Worm (Caenorhabditis elegans): ENCODE data around the gene grl-5.

Gene grl-5

DNA sequence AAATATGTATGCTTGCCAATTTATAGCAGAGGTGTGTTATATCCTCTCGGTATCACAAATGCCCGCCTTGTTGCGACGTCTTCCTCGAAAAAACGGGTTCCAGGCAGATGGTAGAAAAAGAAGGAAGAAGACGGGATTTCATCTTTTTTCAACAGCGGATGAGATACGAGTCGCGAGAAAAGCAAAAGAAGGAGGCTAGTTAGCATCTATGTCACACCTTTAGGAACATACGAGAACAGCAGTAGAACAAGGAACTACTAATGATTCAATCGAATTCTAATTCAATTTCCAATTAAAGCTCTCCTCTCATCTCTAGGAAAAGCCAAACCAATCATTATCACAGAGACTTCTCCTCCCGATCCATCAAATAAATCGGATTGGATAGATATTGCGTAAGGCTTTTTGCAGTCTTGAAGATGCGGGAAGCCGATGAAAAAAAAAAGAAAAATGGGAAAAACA, at the start of gene grl-5:
grl-5 (minus strand) TSS at position 51 of the 459 bp plus-strand sequence.
- no peak for TF ChIP-seq zag-1 (tag; optimal IDR thresholded peaks at IDR 0.05)
- TF ChIP-seq ZK546.5 (tag; optimal IDR thresholded peaks at IDR 0.05): no peak
- no peak for TF ChIP-seq mdl-1 (tag; optimal IDR thresholded peaks at IDR 0.05)
- peak; percentile 18 for TF ChIP-seq nhr-43 (tag; optimal IDR thresholded peaks at IDR 0.05; ENCODE audit: poor library complexity, severe bottlenecking)

DNA sequence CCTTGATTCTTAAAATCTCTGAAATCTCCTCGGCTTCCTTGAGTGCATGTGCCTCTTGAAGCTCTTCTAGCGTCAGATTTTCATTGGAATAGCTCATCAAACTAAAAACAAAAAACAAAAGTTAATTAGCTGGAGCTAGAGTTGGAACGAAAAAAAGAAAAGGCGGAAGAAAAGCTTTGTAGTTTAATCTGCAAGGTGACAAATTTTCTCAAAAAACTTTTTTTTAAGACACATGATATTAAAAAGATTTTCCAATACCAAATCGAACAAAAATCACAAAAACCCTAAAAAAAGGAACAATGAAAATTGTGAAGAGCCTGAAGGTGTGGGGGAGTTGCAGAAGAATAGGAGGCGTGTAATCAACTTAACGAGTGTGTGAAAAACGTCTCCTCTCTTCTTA, 40.2 kb upstream of the grl-5 start, which contains the start of gene gnrr-5:
gnrr-5 (minus strand) TSS at position 101 of the 400 bp plus-strand sequence.
- no peak for TF ChIP-seq egl-5 (tag; optimal IDR thresholded peaks at IDR 0.05)
- no peak for TF ChIP-seq lin-15B (tag; optimal IDR thresholded peaks at IDR 0.05)
- TF ChIP-seq elt-2 (tag; optimal IDR thresholded peaks at IDR 0.05): no peak
- peak; percentile 10 for TF ChIP-seq fkh-10 (GFP tag; optimal IDR thresholded peaks at IDR 0.05)

DNA sequence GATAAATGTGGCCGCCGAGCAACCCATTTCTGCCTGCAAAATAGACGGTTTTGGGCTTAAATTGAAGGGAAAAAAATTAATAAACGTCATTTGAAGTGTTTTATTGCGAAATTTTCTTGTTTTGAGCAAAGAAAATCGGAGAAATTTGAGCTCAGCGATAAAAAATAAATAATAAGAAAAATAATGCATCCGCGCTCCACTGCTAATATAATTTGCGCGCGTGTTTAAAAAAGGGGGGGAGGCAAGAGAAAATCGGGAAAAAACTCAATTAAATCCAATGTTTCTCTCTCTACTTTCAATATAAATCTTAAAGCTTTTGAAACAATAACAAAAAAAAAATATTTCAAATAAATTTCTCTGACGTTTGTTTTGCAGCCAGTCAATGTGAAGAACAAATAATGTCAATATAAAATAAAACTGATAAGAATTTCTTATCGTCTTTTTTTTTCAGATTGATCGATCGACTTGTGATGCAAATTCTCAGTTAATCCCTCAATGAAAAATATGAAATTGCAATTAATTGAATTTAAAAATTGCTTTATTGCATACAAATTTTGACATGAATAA, 36.1 kb upstream of the grl-5 start, which contains the start of gene rft-2:
rft-2 (minus strand) TSS at position 41 of the 567 bp plus-strand sequence.
- peak; percentile 14 for TF ChIP-seq R02D3.7 (tag; optimal IDR thresholded peaks at IDR 0.05)
- TF ChIP-seq pha-4 (tag; optimal IDR thresholded peaks at IDR 0.05): peak; percentile 85
- no peak for TF ChIP-seq ama-1 (optimal IDR thresholded peaks at IDR 0.05)
- TF ChIP-seq hmg-11 (tag; optimal IDR thresholded peaks at IDR 0.05): peak; percentile 57
- TF ChIP-seq jun-1 (tag; optimal IDR thresholded peaks at IDR 0.05): peak; percentile 10
- TF ChIP-seq elt-2 (tag; optimal IDR thresholded peaks at IDR 0.05): peak; percentile 65
- TF ChIP-seq zag-1 (tag; optimal IDR thresholded peaks at IDR 0.05): no peak
- no peak for TF ChIP-seq aly-2 (tag; optimal IDR thresholded peaks at IDR 0.05)
- TF ChIP-seq nhr-28 (tag; optimal IDR thresholded peaks at IDR 0.05): no peak
- peak; percentile 59 for TF ChIP-seq nfya-1 (tag; optimal IDR thresholded peaks at IDR 0.05; ENCODE audit: insufficient read depth)
- TF ChIP-seq lin-15B (tag; optimal IDR thresholded peaks at IDR 0.05): peak; percentile 62
- peak; percentile 52 for TF ChIP-seq snpc-4 (tag; optimal IDR thresholded peaks at IDR 0.05)

DNA sequence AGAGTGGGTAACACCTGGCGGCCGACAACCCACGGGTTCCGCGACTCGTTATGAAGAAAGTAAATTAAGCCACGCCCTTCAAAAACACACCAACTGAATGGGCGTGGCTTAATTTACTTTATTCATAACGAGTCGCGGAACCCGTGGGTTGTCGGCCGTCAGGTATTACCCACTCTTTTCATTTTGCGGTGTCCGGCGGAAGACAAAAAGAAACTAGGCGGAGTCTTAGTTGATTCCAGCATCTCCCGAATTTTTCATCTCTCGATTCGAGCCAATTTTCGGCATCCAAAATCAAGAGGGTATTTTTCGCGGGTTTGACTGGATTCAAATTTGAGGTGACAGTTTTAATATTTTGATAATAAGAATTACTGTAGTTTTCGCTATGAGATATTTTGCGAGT, 33.2 kb upstream of the grl-5 start:
- TF ChIP-seq ZK546.5 (tag; optimal IDR thresholded peaks at IDR 0.05) (no peak), elt-3 (tag; optimal IDR thresholded peaks at IDR 0.05) (no peak), unc-39 (tag; optimal IDR thresholded peaks at IDR 0.05) (no peak), nhr-11 (tag; optimal IDR thresholded peaks at IDR 0.05) (no peak), ztf-11 (tag; optimal IDR thresholded peaks at IDR 0.05) (no peak)

DNA sequence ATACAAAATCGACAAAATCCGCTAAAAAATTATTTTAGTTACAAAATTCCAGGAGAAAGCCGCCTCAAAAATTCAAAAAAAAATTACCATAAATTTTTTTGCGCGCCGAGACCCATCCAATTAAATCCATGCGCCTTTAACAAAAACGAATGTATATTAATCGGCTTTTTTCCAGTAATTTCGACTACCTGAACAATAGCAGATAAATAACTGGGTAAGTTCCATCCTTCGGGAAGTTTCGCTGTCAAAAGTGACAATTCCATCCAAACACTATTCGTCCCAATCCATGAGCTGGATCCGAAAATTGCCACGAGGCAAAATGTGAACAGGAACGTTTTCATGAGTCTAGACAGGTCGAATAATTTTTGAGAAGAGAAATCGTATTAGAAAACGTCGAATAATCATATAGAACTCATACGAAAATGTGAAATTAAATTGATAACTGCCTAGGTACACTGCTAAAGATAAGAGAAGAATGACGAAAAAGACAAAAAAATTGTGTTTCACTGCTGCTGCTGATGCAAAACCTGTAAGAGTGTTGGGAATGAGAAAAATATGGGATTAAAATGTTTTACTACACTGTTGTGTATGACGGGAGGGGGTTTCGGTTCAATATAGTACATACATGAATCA, 28.4 kb upstream of the grl-5 start, which contains the start of gene rft-1:
rft-1 (minus strand) TSS at position 475 of the 633 bp plus-strand sequence.
- TF ChIP-seq elt-2 (tag; optimal IDR thresholded peaks at IDR 0.05) (peak; percentile 50), pqm-1 (tag; optimal IDR thresholded peaks at IDR 0.05) (peak; percentile 12), nhr-23 (tag; optimal IDR thresholded peaks at IDR 0.05) (no peak)

DNA sequence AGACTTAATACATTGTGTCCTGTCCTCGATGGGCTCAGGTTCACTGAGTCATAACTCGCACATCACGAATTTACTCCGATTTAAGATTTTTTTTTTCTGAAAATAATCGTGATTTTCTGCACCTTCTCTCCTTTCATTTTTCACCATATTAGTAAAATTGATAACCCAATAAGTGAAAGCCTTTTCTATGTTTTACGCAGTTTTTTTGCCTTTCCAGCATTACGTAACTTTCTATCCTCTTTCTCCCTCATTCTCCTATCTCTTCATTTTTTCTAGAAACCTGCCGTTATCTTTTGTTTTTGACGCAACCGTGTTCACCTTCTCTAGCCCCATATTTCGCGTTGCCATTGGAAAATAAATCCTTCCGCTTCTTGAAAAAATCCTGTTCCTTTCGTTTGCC, 22.8 kb upstream of the grl-5 start:
- TF ChIP-seq sea-2 (GFP tag; optimal IDR thresholded peaks at IDR 0.05) (no peak), nhr-25 (tag; optimal IDR thresholded peaks at IDR 0.05) (peak; percentile 43)

DNA sequence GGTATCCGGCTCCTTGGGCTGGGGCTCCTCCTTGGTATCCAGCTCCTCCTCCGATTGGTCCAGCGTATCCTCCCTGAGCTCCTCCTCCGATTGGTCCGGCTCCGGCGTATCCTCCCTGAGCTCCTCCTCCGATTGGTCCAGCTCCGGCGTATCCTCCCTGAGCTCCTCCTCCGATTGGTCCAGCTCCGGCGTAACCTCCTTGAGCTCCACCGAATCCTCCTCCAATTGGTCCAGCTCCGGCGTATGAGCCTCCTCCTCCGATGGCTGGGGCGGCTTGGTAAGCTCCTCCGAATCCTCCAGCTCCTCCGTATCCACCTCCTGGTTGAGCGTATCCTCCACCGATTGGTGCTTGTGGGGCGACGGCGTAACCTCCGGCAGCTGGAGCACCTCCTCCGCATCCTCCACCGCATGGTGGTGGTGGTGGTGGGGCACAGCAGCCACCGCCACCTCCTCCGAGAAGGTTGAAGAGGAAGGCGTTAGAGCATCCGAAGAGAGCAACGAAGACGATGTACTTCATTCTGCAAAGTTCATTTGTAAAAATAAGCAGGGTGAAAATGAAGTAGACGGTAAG, 21.0 kb upstream of the grl-5 start, which contains the start of gene Y47D7A.13:
Y47D7A.13 (minus strand) TSS at position 517 of the 571 bp plus-strand sequence.
- TF ChIP-seq elt-2 (tag; optimal IDR thresholded peaks at IDR 0.05) (no peak), eor-1 (tag; optimal IDR thresholded peaks at IDR 0.05) (no peak), nhr-25 (tag; optimal IDR thresholded peaks at IDR 0.05) (peak; percentile 31), unc-62 (GFP tag; optimal IDR thresholded peaks at IDR 0.05) (no peak), mml-1 (tag; optimal IDR thresholded peaks at IDR 0.05) (no peak), tbx-2 (tag; optimal IDR thresholded peaks at IDR 0.05) (no peak)
